Worm (Caenorhabditis elegans) whole organism, young adult: ENCODE data around the gene Y49E10.16.

Experiments
- F37B4.10 ChIP-seq: fragments of 200-800 bp; sonication (Bioruptor generic); IDR thresholded peaks from 2 replicates; pipeline ENCODE4 v1.3.6; 2022; ENCODE audit warnings: missing genetic modification characterization, missing compliant biosample characterization
- Y95B8A.8 ChIP-seq: fragments of 200-800 bp; sonication (Bioruptor generic); IDR thresholded peaks from 2 replicates; pipeline ENCODE4 v1.3.6; 2022; ENCODE audit warnings: missing genetic modification reagents, missing genetic modification characterization, missing compliant biosample characterization
- attf-6 ChIP-seq: fragments of 200-800 bp; sonication (Bioruptor generic); IDR thresholded peaks from 2 replicates; pipeline ENCODE4 v1.3.6; 2022; ENCODE audit warnings: missing genetic modification reagents, missing genetic modification characterization, missing compliant biosample characterization
- madf-6 ChIP-seq: fragments of 200-800 bp; sonication (Bioruptor generic); IDR thresholded peaks from 2 replicates; pipeline ENCODE4 v1.3.6; 2022; ENCODE audit warnings: missing genetic modification reagents, missing genetic modification characterization, missing compliant biosample characterization
- sea-2 ChIP-seq: fragments of 200-800 bp; sonication (Bioruptor generic); IDR thresholded peaks from 2 replicates; pipeline ENCODE4 v1.3.6; 2022; ENCODE audit warnings: missing genetic modification characterization, missing compliant biosample characterization

DNA sequence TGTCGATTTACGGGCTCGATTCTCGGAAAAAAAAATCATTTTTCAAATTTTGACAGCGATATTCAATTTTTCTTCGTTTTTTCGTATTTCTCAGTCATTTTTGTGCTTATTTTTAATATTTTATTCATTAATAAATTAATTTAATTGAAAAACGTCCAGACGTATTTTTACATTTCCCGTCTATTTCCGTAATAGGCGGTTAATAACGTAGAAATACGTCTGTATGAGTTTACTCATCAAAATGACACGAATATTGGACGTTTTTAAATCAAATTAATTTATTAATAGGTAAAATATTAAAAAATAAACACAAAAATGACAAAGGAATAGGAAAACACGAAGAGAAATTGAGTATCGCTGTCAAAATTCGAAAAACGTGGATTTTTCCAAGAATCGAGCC, 5.6 kb upstream of the Y49E10.16 start:
- no peak for TF ChIP-seq attf-6 (GFP tag; lab: Robert Waterston, UW)
- no peak for TF ChIP-seq madf-6 (GFP tag; lab: Robert Waterston, UW)
- TF ChIP-seq F37B4.10 (GFP tag; lab: Robert Waterston, UW) = no peak
- TF ChIP-seq Y95B8A.8 = no peak
- TF ChIP-seq sea-2 (GFP tag; lab: Robert Waterston, UW) = no peak
